Worm (Caenorhabditis elegans) whole organism, young adult: ENCODE measurements around the gene hum-5.

Experiments used
- B0261.1 ChIP-seq: sonication (generic microtip); optimal IDR thresholded peaks from 2 replicates; lab custom pipeline; 2016; ENCODE audit warnings: mild to moderate bottlenecking, missing genetic modification characterization, moderate library complexity, missing compliant biosample characterization
- F23B12.7 ChIP-seq: sonication (generic microtip); optimal IDR thresholded peaks from 2 replicates; lab custom pipeline; 2017; ENCODE audit warnings: missing genetic modification characterization, mild to moderate bottlenecking, missing compliant biosample characterization, antibody characterized with exemption, moderate library complexity; ENCODE audit not compliant: insufficient read depth
- F57A8.1 ChIP-seq: fragments of 200-800 bp; sonication (Bioruptor generic); optimal IDR thresholded peaks from 2 replicates; lab custom pipeline; 2018; ENCODE audit warnings: mild to moderate bottlenecking, missing genetic modification characterization, moderate library complexity, missing compliant biosample characterization
- F57C9.4 ChIP-seq: sonication (generic microtip); optimal IDR thresholded peaks from 2 replicates; lab custom pipeline; 2017; ENCODE audit warnings: mild to moderate bottlenecking, missing genetic modification characterization, missing compliant biosample characterization
- Y53F4B.3 ChIP-seq: fragments of 200-800 bp; sonication (Bioruptor generic); IDR thresholded peaks from 2 replicates; pipeline ENCODE4 v1.3.6; 2022; ENCODE audit warnings: missing genetic modification reagents, missing genetic modification characterization, missing compliant biosample characterization
- Y56A3A.18 ChIP-seq: fragments of 200-800 bp; sonication (Bioruptor generic); IDR thresholded peaks from 2 replicates; pipeline ENCODE4 v1.3.6; 2022; ENCODE audit warnings: missing genetic modification reagents, missing genetic modification characterization, missing compliant biosample characterization
- Y67H2A.10 ChIP-seq: fragments of 200-800 bp; sonication (Bioruptor generic); conservative IDR thresholded peaks from 2 replicates; pipeline ENCODE4 v1.3.6; 2022; ENCODE audit warnings: missing genetic modification reagents, missing genetic modification characterization, missing compliant biosample characterization
- ama-1 ChIP-seq, 3 experiments: fragments of 150-350 bp in 1 of 3; sonication (generic microtip) in 2 of 3; optimal IDR thresholded peaks; 2 replicates each; lab custom pipeline; 2014 to 2018; ENCODE audit warnings: missing biosample characterization in 2 of 3, missing genetic modification characterization in 2 of 3, missing genetic modification reagents in 2 of 3
- aptf-3 ChIP-seq: fragments of 200-800 bp; sonication (Bioruptor generic); IDR thresholded peaks from 2 replicates; pipeline ENCODE4 v1.3.6; 2022; ENCODE audit warnings: missing genetic modification characterization, missing compliant biosample characterization
- cebp-2 ChIP-seq: fragments of 200-800 bp; sonication (Bioruptor generic); IDR thresholded peaks from 2 replicates; pipeline ENCODE4 v1.3.6; 2022; ENCODE audit warnings: missing genetic modification characterization, missing compliant biosample characterization
- ceh-27 ChIP-seq: fragments of 200-800 bp; sonication (Bioruptor generic); optimal IDR thresholded peaks from 2 replicates; lab custom pipeline; 2018; ENCODE audit warnings: mild to moderate bottlenecking, missing genetic modification characterization, moderate library complexity, missing compliant biosample characterization
- ceh-40 ChIP-seq: fragments of 200-800 bp; sonication (Bioruptor generic); IDR thresholded peaks from 2 replicates; pipeline ENCODE4 v1.3.6; 2022; ENCODE audit warnings: missing genetic modification characterization, missing compliant biosample characterization
- chd-7 ChIP-seq: sonication (generic microtip); optimal IDR thresholded peaks from 2 replicates; lab custom pipeline; 2016; ENCODE audit warnings: mild to moderate bottlenecking, missing genetic modification characterization, moderate library complexity, missing compliant biosample characterization
- dpff-1 ChIP-seq: sonication (generic microtip); optimal IDR thresholded peaks from 2 replicates; lab custom pipeline; 2017; ENCODE audit warnings: mild to moderate bottlenecking, missing genetic modification characterization, missing compliant biosample characterization
- dpl-1 ChIP-seq: fragments of 150-350 bp; optimal IDR thresholded peaks from 2 replicates; lab custom pipeline; 2014; ENCODE audit warnings: missing biosample characterization, missing genetic modification reagents, missing genetic modification characterization
- egrh-3 ChIP-seq: fragments of 200-800 bp; sonication (Bioruptor generic); IDR thresholded peaks from 2 replicates; pipeline ENCODE4 v1.3.6; 2022; ENCODE audit warnings: missing genetic modification reagents, missing genetic modification characterization, missing compliant biosample characterization
- ekl-4 ChIP-seq: fragments of 200-800 bp; sonication (Bioruptor generic); IDR thresholded peaks from 2 replicates; pipeline ENCODE4 v1.3.6; 2022; ENCODE audit warnings: missing genetic modification reagents, missing genetic modification characterization, missing compliant biosample characterization
- fkh-3 ChIP-seq: sonication (generic microtip); optimal IDR thresholded peaks from 2 replicates; lab custom pipeline; 2016; ENCODE audit warnings: mild to moderate bottlenecking, missing genetic modification characterization, missing compliant biosample characterization
- gei-17 ChIP-seq: fragments of 200-800 bp; sonication (Bioruptor generic); optimal IDR thresholded peaks from 2 replicates; lab custom pipeline; 2018; ENCODE audit warnings: mild to moderate bottlenecking, missing genetic modification characterization, missing compliant biosample characterization
- hmg-20 ChIP-seq: fragments of 200-800 bp; sonication (Bioruptor generic); IDR thresholded peaks from 2 replicates; pipeline ENCODE4 v1.3.6; 2022; ENCODE audit warnings: missing genetic modification reagents, missing genetic modification characterization, missing compliant biosample characterization
- hrde-1 ChIP-seq: sonication (generic microtip); optimal IDR thresholded peaks from 2 replicates; lab custom pipeline; 2016; ENCODE audit warnings: missing genetic modification characterization, mild to moderate bottlenecking, missing compliant biosample characterization, moderate library complexity, missing genotype, missing genetic modification reagents, borderline replicate concordance
- let-526 ChIP-seq: fragments of 200-800 bp; sonication (Bioruptor generic); IDR thresholded peaks from 2 replicates; pipeline ENCODE4 v1.3.6; 2022; ENCODE audit warnings: missing genetic modification reagents, missing genetic modification characterization, missing compliant biosample characterization
- let-607 ChIP-seq, 2 experiments: fragments of 200-800 bp in 1 of 2; sonication (Bioruptor generic) in 1 of 2; sonication (generic microtip) in 1 of 2; optimal IDR thresholded peaks; 2 replicates each; lab custom pipeline; 2016 to 2018; ENCODE audit warnings: mild to moderate bottlenecking in 2 of 2, missing compliant biosample characterization in 2 of 2, missing genetic modification characterization in 2 of 2, moderate library complexity in 2 of 2, missing genotype in 1 of 2
- lin-35 ChIP-seq, 3 experiments: fragments of 150-350 bp in 2 of 3; sonication (generic microtip) in 1 of 3; optimal IDR thresholded peaks; 2 replicates each; lab custom pipeline; 2014 to 2018; ENCODE audit warnings: missing biosample characterization in 3 of 3, missing genetic modification characterization in 3 of 3, missing genetic modification reagents in 3 of 3
- lsl-1 ChIP-seq: fragments of 200-800 bp; sonication (Bioruptor generic); optimal IDR thresholded peaks from 2 replicates; lab custom pipeline; 2018; ENCODE audit warnings: mild to moderate bottlenecking, missing genetic modification characterization, moderate library complexity, missing compliant biosample characterization
- mcd-1 ChIP-seq: fragments of 200-800 bp; sonication (Bioruptor generic); IDR thresholded peaks from 2 replicates; pipeline ENCODE4 v1.3.6; 2022; ENCODE audit warnings: missing genetic modification reagents, missing genetic modification characterization, missing compliant biosample characterization
- mel-28 ChIP-seq: sonication (generic microtip); optimal IDR thresholded peaks from 2 replicates; lab custom pipeline; 2016; ENCODE audit warnings: borderline replicate concordance, mild to moderate bottlenecking, missing genetic modification characterization, missing compliant biosample characterization
- nhr-80 ChIP-seq: sonication (generic microtip); optimal IDR thresholded peaks from 2 replicates; lab custom pipeline; 2016; ENCODE audit warnings: missing genetic modification characterization, missing compliant biosample characterization
- repo-1 ChIP-seq: sonication (generic microtip); optimal IDR thresholded peaks from 2 replicates; lab custom pipeline; 2017; ENCODE audit warnings: mild to moderate bottlenecking, missing genetic modification characterization, missing compliant biosample characterization
- sdz-38 ChIP-seq: sonication (generic microtip); optimal IDR thresholded peaks from 2 replicates; lab custom pipeline; 2016; ENCODE audit warnings: missing genotype, missing genetic modification characterization, missing compliant biosample characterization
- snpc-1.1 ChIP-seq: sonication (generic microtip); optimal IDR thresholded peaks from 2 replicates; lab custom pipeline; 2017; ENCODE audit warnings: missing genetic modification characterization, mild to moderate bottlenecking, missing compliant biosample characterization, antibody characterized with exemption, moderate library complexity, missing genotype, missing genetic modification reagents; ENCODE audit not compliant: insufficient read depth
- snpc-1.3 ChIP-seq: sonication (generic microtip); optimal IDR thresholded peaks from 2 replicates; lab custom pipeline; 2017; ENCODE audit warnings: missing genetic modification characterization, mild to moderate bottlenecking, missing compliant biosample characterization, antibody characterized with exemption, moderate library complexity, missing genotype, missing genetic modification reagents; ENCODE audit not compliant: insufficient read depth
- snpc-3.4 ChIP-seq: sonication (generic microtip); optimal IDR thresholded peaks from 2 replicates; lab custom pipeline; 2017; ENCODE audit warnings: missing genetic modification characterization, mild to moderate bottlenecking, missing compliant biosample characterization, antibody characterized with exemption, moderate library complexity, missing genotype, missing genetic modification reagents
- snpc-4 ChIP-seq, 5 experiments: fragments of 150-350 bp in 1 of 5; sonication (generic microtip) in 4 of 5; optimal IDR thresholded peaks; 2 replicates each; lab custom pipeline; 2014 to 2018; ENCODE audit warnings: missing genetic modification characterization in 5 of 5, missing biosample characterization in 3 of 5, antibody characterized with exemption in 2 of 5, mild to moderate bottlenecking in 2 of 5, missing compliant biosample characterization in 2 of 5, missing genotype in 2 of 5, moderate library complexity in 2 of 5, missing genetic modification reagents in 1 of 5
- somi-1 ChIP-seq: fragments of 200-800 bp; sonication (Bioruptor generic); optimal IDR thresholded peaks from 2 replicates; lab custom pipeline; 2018; ENCODE audit warnings: mild to moderate bottlenecking, missing genetic modification characterization, missing compliant biosample characterization
- tbx-9 ChIP-seq: sonication (generic microtip); optimal IDR thresholded peaks from 2 replicates; lab custom pipeline; 2016; ENCODE audit warnings: borderline replicate concordance, missing genetic modification characterization, inconsistent platforms, missing compliant biosample characterization
- tlf-1 ChIP-seq: fragments of 200-800 bp; sonication (Bioruptor generic); optimal IDR thresholded peaks from 2 replicates; lab custom pipeline; 2018; ENCODE audit warnings: mild to moderate bottlenecking, missing genetic modification characterization, missing compliant biosample characterization
- unc-62 ChIP-seq: fragments of 150-350 bp; optimal IDR thresholded peaks from 2 replicates; lab custom pipeline; 2014; ENCODE audit warnings: missing biosample characterization, missing genetic modification reagents, missing genetic modification characterization
- zim-3 ChIP-seq: sonication (generic microtip); optimal IDR thresholded peaks from 2 replicates; lab custom pipeline; 2017; ENCODE audit warnings: mild to moderate bottlenecking, missing genetic modification characterization, moderate library complexity, missing compliant biosample characterization
- ztf-22 ChIP-seq: fragments of 200-800 bp; sonication (Bioruptor generic); optimal IDR thresholded peaks from 2 replicates; lab custom pipeline; 2018; ENCODE audit warnings: mild to moderate bottlenecking, missing genetic modification characterization, moderate library complexity, missing compliant biosample characterization
- ztf-28 ChIP-seq: fragments of 200-800 bp; sonication (Bioruptor generic); IDR thresholded peaks from 2 replicates; pipeline ENCODE4 v1.3.6; 2022; ENCODE audit warnings: missing genetic modification reagents, missing genetic modification characterization, missing compliant biosample characterization

Gene hum-5

ce11 chrIII:3979980-3980631, 56.5 kb downstream of the hum-5 start (continued):
- TF ChIP-seq nhr-80 (peak; percentile 70), fkh-3 (tag; lab: Kevin White, UChicago) (no peak), ztf-22 (GFP tag; lab: Kevin White, UChicago) (no peak), zim-3 (tag; lab: Kevin White, UChicago) (no peak), snpc-1.1 (tag; lab: Kevin White, UChicago) (no peak), F57C9.4 (tag; lab: Kevin White, UChicago) (no peak), F23B12.7 (tag; lab: Kevin White, UChicago) (no peak), dpff-1 (tag; lab: Kevin White, UChicago) (no peak), lin-35 (GFP tag; optimal IDR thresholded peaks at IDR 0.05; lab: Kevin White, UChicago) (peak in 1 of 3 experiments; percentile 48), gei-17 (GFP tag; lab: Kevin White, UChicago) (no peak), tbx-9 (tag; lab: Kevin White, UChicago) (no peak), hrde-1 (tag; lab: Kevin White, UChicago) (no peak), B0261.1 (tag; lab: Kevin White, UChicago) (no peak), F57A8.1 (GFP tag; lab: Kevin White, UChicago) (no peak), sdz-38 (no peak), Y56A3A.18 (GFP tag; lab: Robert Waterston, UW) (no peak), ama-1 (optimal IDR thresholded peaks at IDR 0.05; lab: Kevin White, UChicago) (no peak), ama-1 (GFP tag; optimal IDR thresholded peaks at IDR 0.05; lab: Kevin White, UChicago) (no peak), egrh-3 (GFP tag; lab: Robert Waterston, UW) (no peak), aptf-3 (GFP tag; lab: Robert Waterston, UW) (no peak), mel-28 (tag; lab: Kevin White, UChicago) (no peak), snpc-3.4 (tag; lab: Kevin White, UChicago) (no peak), repo-1 (tag; lab: Kevin White, UChicago) (peak; percentile 57), dpl-1 (GFP tag; lab: Kevin White, UChicago) (no peak), Y53F4B.3 (GFP tag; lab: Robert Waterston, UW) (no peak), mcd-1 (no peak; the same call in 1 of the 2 replicates), snpc-4 (GFP tag; optimal IDR thresholded peaks at IDR 0.05; lab: Kevin White, UChicago) (no peak), snpc-4 (tag; optimal IDR thresholded peaks at IDR 0.05; lab: Kevin White, UChicago) (peak in 3 of 4 experiments; percentile 13 to 31 (median 21)), let-607 (tag; optimal IDR thresholded peaks at IDR 0.05; lab: Kevin White, UChicago) (peak in 1 of 2 experiments; percentile 49), unc-62 (no peak), ztf-28 (no peak), cebp-2 (GFP tag; lab: Robert Waterston, UW) (no peak), chd-7 (tag; lab: Kevin White, UChicago) (peak; percentile 40), let-526 (no peak), ekl-4 (GFP tag; lab: Robert Waterston, UW) (no peak), lsl-1 (no peak), snpc-1.3 (tag; lab: Kevin White, UChicago) (no peak), tlf-1 (GFP tag; lab: Kevin White, UChicago) (no peak), Y67H2A.10 (GFP tag; lab: Robert Waterston, UW) (no peak), ceh-40 (GFP tag; lab: Robert Waterston, UW) (no peak), somi-1 (GFP tag; lab: Kevin White, UChicago) (peak; percentile 3), ceh-27 (GFP tag; lab: Kevin White, UChicago) (peak; percentile 15), hmg-20 (GFP tag; lab: Robert Waterston, UW) (no peak)
